Worm (Caenorhabditis elegans) whole organism, early embryonic: ENCODE measurements around the gene T21C9.9.

ENCODE experiments used
- B0310.2 ChIP-seq: sonication (generic microtip); optimal IDR thresholded peaks from 2 replicates; lab custom pipeline; 2016; ENCODE audit warnings: mild to moderate bottlenecking, missing genetic modification characterization, missing compliant biosample characterization
- F13C5.2 ChIP-seq: sonication (generic microtip); optimal IDR thresholded peaks from 2 replicates; lab custom pipeline; 2017; ENCODE audit warnings: mild to moderate bottlenecking, missing genetic modification characterization, inconsistent platforms, missing compliant biosample characterization
- aly-1 ChIP-seq: sonication (generic microtip); optimal IDR thresholded peaks from 2 replicates; lab custom pipeline; 2016; ENCODE audit warnings: missing genetic modification characterization, missing compliant biosample characterization
- ama-1 ChIP-seq: fragments of 150-350 bp; optimal IDR thresholded peaks from 2 replicates; lab custom pipeline; 2014
- ceh-13 ChIP-seq: fragments of 200-800 bp; sonication (Bioruptor generic); optimal IDR thresholded peaks from 2 replicates; lab custom pipeline; 2018; ENCODE audit warnings: mild to moderate bottlenecking, missing genetic modification characterization, missing compliant biosample characterization
- ceh-36 ChIP-seq: sonication (generic microtip); optimal IDR thresholded peaks from 2 replicates; lab custom pipeline; 2016; ENCODE audit warnings: missing genetic modification characterization, inconsistent platforms, missing compliant biosample characterization
- ets-7 ChIP-seq: sonication (generic microtip); optimal IDR thresholded peaks from 2 replicates; lab custom pipeline; 2016; ENCODE audit warnings: missing genotype, missing genetic modification characterization, missing compliant biosample characterization
- flt-1 ChIP-seq: fragments of 200-800 bp; sonication (Bioruptor generic); IDR thresholded peaks from 2 replicates; pipeline ENCODE4 v1.3.6; 2022; ENCODE audit warnings: missing genetic modification characterization, missing compliant biosample characterization
- hmbx-1 ChIP-seq: sonication (generic microtip); optimal IDR thresholded peaks from 2 replicates; lab custom pipeline; 2016; ENCODE audit warnings: mild to moderate bottlenecking, missing genetic modification characterization, missing compliant biosample characterization
- hmg-4 ChIP-seq: fragments of 200-800 bp; sonication (Bioruptor generic); optimal IDR thresholded peaks from 2 replicates; lab custom pipeline; 2018; ENCODE audit warnings: mild to moderate bottlenecking, missing genetic modification characterization, missing compliant biosample characterization
- hnd-1 ChIP-seq: sonication (generic microtip); optimal IDR thresholded peaks from 2 replicates; lab custom pipeline; 2016; ENCODE audit warnings: missing genetic modification characterization, missing compliant biosample characterization
- pes-1 ChIP-seq: fragments of 200-800 bp; sonication (Bioruptor generic); IDR thresholded peaks from 2 replicates; pipeline ENCODE4 v1.3.6; 2022; ENCODE audit warnings: missing genetic modification reagents, missing genetic modification characterization, missing compliant biosample characterization
- scrt-1 ChIP-seq: fragments of 200-800 bp; sonication (Bioruptor generic); IDR thresholded peaks from 2 replicates; pipeline ENCODE4 v1.3.6; 2022; ENCODE audit warnings: missing genetic modification characterization, missing compliant biosample characterization
- sea-1 ChIP-seq: fragments of 200-800 bp; sonication (Bioruptor generic); conservative IDR thresholded peaks from 2 replicates; pipeline ENCODE4 v1.3.6; 2022; ENCODE audit warnings: missing genetic modification characterization, missing compliant biosample characterization
- tbx-11 ChIP-seq: fragments of 200-800 bp; sonication (Bioruptor generic); IDR thresholded peaks from 2 replicates; pipeline ENCODE4 v1.3.6; 2022; ENCODE audit warnings: missing genetic modification characterization, missing compliant biosample characterization
- tbx-37 ChIP-seq: fragments of 200-800 bp; sonication (Bioruptor generic); conservative IDR thresholded peaks from 2 replicates; pipeline ENCODE4 v1.3.6; 2022; ENCODE audit warnings: missing genetic modification reagents, missing genetic modification characterization, missing compliant biosample characterization
- tra-4 ChIP-seq: sonication (generic microtip); optimal IDR thresholded peaks from 2 replicates; lab custom pipeline; 2017; ENCODE audit warnings: missing genetic modification characterization, missing compliant biosample characterization

The T21C9.9 gene

ce11 chrV:10568496-10568895 lies 23.9 kb downstream of the T21C9.9 start:
- TF ChIP-seq hnd-1, result no peak
- no peak for TF ChIP-seq tbx-11 (GFP tag; lab: Robert Waterston, UW)
- no peak for TF ChIP-seq pes-1 (GFP tag; lab: Robert Waterston, UW)
- TF ChIP-seq hmbx-1 (tag; lab: Kevin White, UChicago), result no peak

- no peak for TF ChIP-seq ets-7 (tag; lab: Kevin White, UChicago)
- no peak for TF ChIP-seq hmbx-1 (tag; lab: Kevin White, UChicago)
- TF ChIP-seq hnd-1, result no peak
- TF ChIP-seq F13C5.2 (tag; lab: Kevin White, UChicago), result no peak
- no peak for TF ChIP-seq sea-1 (GFP tag; lab: Robert Waterston, UW)
- no peak for TF ChIP-seq aly-1 (tag; lab: Kevin White, UChicago)
- TF ChIP-seq tbx-11 (GFP tag; lab: Robert Waterston, UW), result no peak
- no peak for TF ChIP-seq pes-1 (GFP tag; lab: Robert Waterston, UW)
- no peak for TF ChIP-seq tra-4 (tag; lab: Kevin White, UChicago)
- TF ChIP-seq ama-1 (lab: Kevin White, UChicago), result no peak
- TF ChIP-seq ceh-36 (tag; lab: Kevin White, UChicago), result no peak
- no peak for TF ChIP-seq hmg-4 (GFP tag; lab: Kevin White, UChicago)
- no peak for TF ChIP-seq tbx-37 (GFP tag; lab: Robert Waterston, UW)
- no peak for TF ChIP-seq B0310.2
- no peak for TF ChIP-seq flt-1 (GFP tag; lab: Robert Waterston, UW)
- no peak for TF ChIP-seq scrt-1
- no peak for TF ChIP-seq ceh-13 (GFP tag; lab: Kevin White, UChicago)
Measured at ce11 chrV:10564830-10565365, 27.5 kb downstream of the T21C9.9 start, which contains the start of gene cat-4. Gene cat-4, plus strand, starts transcription at chrV:10564880.

- TF ChIP-seq scrt-1 (no peak), hmg-4 (GFP tag; lab: Kevin White, UChicago) (no peak), tra-4 (tag; lab: Kevin White, UChicago) (no peak), flt-1 (GFP tag; lab: Robert Waterston, UW) (no peak), pes-1 (GFP tag; lab: Robert Waterston, UW) (no peak), aly-1 (tag; lab: Kevin White, UChicago) (no peak), ama-1 (lab: Kevin White, UChicago) (no peak)
Measured at ce11 chrV:10564140-10564539, 28.2 kb downstream of the T21C9.9 start.

ce11 chrV:10562817-10563216 lies 29.6 kb downstream of the T21C9.9 start:
- TF ChIP-seq pes-1 (GFP tag; lab: Robert Waterston, UW), result no peak
- TF ChIP-seq flt-1 (GFP tag; lab: Robert Waterston, UW), result no peak
- no peak for TF ChIP-seq ceh-13 (GFP tag; lab: Kevin White, UChicago)
- TF ChIP-seq ets-7 (tag; lab: Kevin White, UChicago), result no peak
- no peak for TF ChIP-seq aly-1 (tag; lab: Kevin White, UChicago)
- no peak for TF ChIP-seq sea-1 (GFP tag; lab: Robert Waterston, UW)
- no peak for TF ChIP-seq tbx-37 (GFP tag; lab: Robert Waterston, UW)
- no peak for TF ChIP-seq hmg-4 (GFP tag; lab: Kevin White, UChicago)
- no peak for TF ChIP-seq F13C5.2 (tag; lab: Kevin White, UChicago)
- TF ChIP-seq hmbx-1 (tag; lab: Kevin White, UChicago), result no peak
- TF ChIP-seq ceh-36 (tag; lab: Kevin White, UChicago), result no peak
- no peak for TF ChIP-seq B0310.2
- no peak for TF ChIP-seq tra-4 (tag; lab: Kevin White, UChicago)

- TF ChIP-seq ceh-13 (GFP tag; lab: Kevin White, UChicago) (no peak), ets-7 (tag; lab: Kevin White, UChicago) (no peak), aly-1 (tag; lab: Kevin White, UChicago) (no peak), ama-1 (lab: Kevin White, UChicago) (no peak), hmbx-1 (tag; lab: Kevin White, UChicago) (no peak), tbx-37 (GFP tag; lab: Robert Waterston, UW) (no peak), B0310.2 (no peak), tbx-11 (GFP tag; lab: Robert Waterston, UW) (no peak), F13C5.2 (tag; lab: Kevin White, UChicago) (no peak), tra-4 (tag; lab: Kevin White, UChicago) (no peak), scrt-1 (no peak), flt-1 (GFP tag; lab: Robert Waterston, UW) (no peak), hmg-4 (GFP tag; lab: Kevin White, UChicago) (no peak), hnd-1 (no peak)
Measured at ce11 chrV:10561632-10562031, 30.7 kb downstream of the T21C9.9 start.

- TF ChIP-seq ceh-13 (GFP tag; lab: Kevin White, UChicago) (no peak), flt-1 (GFP tag; lab: Robert Waterston, UW) (no peak), tbx-37 (GFP tag; lab: Robert Waterston, UW) (no peak)
Measured at ce11 chrV:10560621-10561020, 31.8 kb downstream of the T21C9.9 start, which contains the start of gene col-152. Gene col-152, plus strand, starts transcription at chrV:10560921.

- TF ChIP-seq hmbx-1 (tag; lab: Kevin White, UChicago), result no peak
- TF ChIP-seq aly-1 (tag; lab: Kevin White, UChicago), result no peak
- no peak for TF ChIP-seq F13C5.2 (tag; lab: Kevin White, UChicago)
- TF ChIP-seq ceh-36 (tag; lab: Kevin White, UChicago), result no peak
- no peak for TF ChIP-seq ets-7 (tag; lab: Kevin White, UChicago)
- no peak for TF ChIP-seq B0310.2
- TF ChIP-seq ama-1 (lab: Kevin White, UChicago), result no peak
- TF ChIP-seq scrt-1, result no peak
- no peak for TF ChIP-seq tbx-37 (GFP tag; lab: Robert Waterston, UW)
- no peak for TF ChIP-seq ceh-13 (GFP tag; lab: Kevin White, UChicago)
- TF ChIP-seq hnd-1, result no peak
- no peak for TF ChIP-seq hmg-4 (GFP tag; lab: Kevin White, UChicago)
- no peak for TF ChIP-seq sea-1 (GFP tag; lab: Robert Waterston, UW)
- TF ChIP-seq flt-1 (GFP tag; lab: Robert Waterston, UW), result no peak
- no peak for TF ChIP-seq tra-4 (tag; lab: Kevin White, UChicago)
- no peak for TF ChIP-seq pes-1 (GFP tag; lab: Robert Waterston, UW)
- TF ChIP-seq tbx-11 (GFP tag; lab: Robert Waterston, UW), result no peak
Measured at ce11 chrV:10557676-10558075, 34.7 kb downstream of the T21C9.9 start, which contains the start of gene best-14. Gene best-14, plus strand, starts transcription at chrV:10557976.
